Fruit fly (Drosophila melanogaster) whole organism, embryonic: ENCODE measurements around the gene CG45486.
A peak's percentile ranks its signal among the peaks of the same experiment; 100 is the strongest.

ENCODE experiments used
- Atf-2 ChIP-seq: fragments of 200-800 bp; sonication (Bioruptor generic); optimal IDR thresholded peaks from 2 replicates; lab custom pipeline; 2016; ENCODE audit warnings: missing biosample characterization, missing genetic modification characterization
- Atf6 ChIP-seq: fragments of 200-800 bp; sonication (Bioruptor generic); IDR thresholded peaks from 2 replicates; pipeline ENCODE4 v1.3.6; 2022; ENCODE audit warnings: missing biosample characterization, missing genetic modification characterization
- B-H2 ChIP-seq: fragments of 200-800 bp; sonication (Bioruptor generic); optimal IDR thresholded peaks from 2 replicates; lab custom pipeline; 2018; ENCODE audit warnings: missing biosample characterization, mild to moderate bottlenecking, missing genetic modification characterization
- CG10543 ChIP-seq: fragments of 200-800 bp; sonication (Bioruptor generic); optimal IDR thresholded peaks from 3 replicates; lab custom pipeline; 2017; ENCODE audit warnings: missing biosample characterization, mild to moderate bottlenecking, missing genetic modification characterization, moderate library complexity
- CG11085 ChIP-seq: fragments of 200-800 bp; sonication (Bioruptor generic); IDR thresholded peaks from 2 replicates; pipeline ENCODE4 v1.3.6; 2022; ENCODE audit warnings: missing biosample characterization, missing genetic modification characterization
- CG11456 ChIP-seq: fragments of 200-800 bp; sonication (Bioruptor generic); IDR thresholded peaks from 3 replicates; pipeline ENCODE4 v1.3.6; 2022; ENCODE audit warnings: missing biosample characterization, missing genetic modification characterization
- CG12219 ChIP-seq: fragments of 200-800 bp; sonication (Bioruptor generic); optimal IDR thresholded peaks from 3 replicates; lab custom pipeline; 2018; ENCODE audit warnings: missing biosample characterization, mild to moderate bottlenecking, missing genetic modification characterization
- CG14667 ChIP-seq: fragments of 200-800 bp; sonication (Bioruptor generic); IDR thresholded peaks from 2 replicates; pipeline ENCODE4 v1.3.6; 2022; ENCODE audit warnings: missing biosample characterization, missing genetic modification characterization
- CG15011 ChIP-seq: fragments of 200-800 bp; sonication (Bioruptor generic); optimal IDR thresholded peaks from 3 replicates; lab custom pipeline; 2018; ENCODE audit warnings: missing biosample characterization, mild to moderate bottlenecking, missing genetic modification characterization
- CG17802 ChIP-seq: fragments of 200-800 bp; sonication (Bioruptor generic); optimal IDR thresholded peaks from 2 replicates; lab custom pipeline; 2018; ENCODE audit warnings: missing biosample characterization, mild to moderate bottlenecking, missing genetic modification characterization, moderate library complexity
- CG18262 ChIP-seq: fragments of 200-800 bp; optimal IDR thresholded peaks from 3 replicates; lab custom pipeline; 2019; ENCODE audit warnings: missing biosample characterization, mild to moderate bottlenecking, missing genetic modification characterization, moderate library complexity
- CG1832 ChIP-seq: fragments of 200-800 bp; sonication (Bioruptor generic); optimal IDR thresholded peaks from 2 replicates; lab custom pipeline; 2017; ENCODE audit warnings: missing biosample characterization, mild to moderate bottlenecking, missing genetic modification characterization, inconsistent platforms
- CG18599 ChIP-seq: fragments of 200-800 bp; sonication (Bioruptor generic); optimal IDR thresholded peaks from 3 replicates; lab custom pipeline; 2017; ENCODE audit warnings: missing biosample characterization, missing genetic modification characterization, mild to moderate bottlenecking, moderate library complexity, missing genetic modification reagents
- CG2678 ChIP-seq: fragments of 200-800 bp; sonication (Bioruptor generic); optimal IDR thresholded peaks from 3 replicates; lab custom pipeline; 2019; ENCODE audit warnings: missing biosample characterization, mild to moderate bottlenecking, missing genetic modification characterization, moderate library complexity
- CG30020 ChIP-seq: fragments of 200-800 bp; optimal IDR thresholded peaks from 2 replicates; lab custom pipeline; 2019; ENCODE audit warnings: missing biosample characterization, mild to moderate bottlenecking, missing genetic modification characterization, moderate library complexity
- CG30431 ChIP-seq: fragments of 200-800 bp; sonication (Bioruptor generic); optimal IDR thresholded peaks from 2 replicates; lab custom pipeline; 2017; ENCODE audit warnings: missing biosample characterization, missing genetic modification characterization
- CG4820 ChIP-seq: fragments of 200-800 bp; sonication (Bioruptor generic); optimal IDR thresholded peaks from 3 replicates; lab custom pipeline; 2016; ENCODE audit warnings: missing biosample characterization, missing genetic modification characterization
- CG9609 ChIP-seq: fragments of 200-800 bp; sonication (Bioruptor generic); optimal IDR thresholded peaks from 3 replicates; lab custom pipeline; 2016; ENCODE audit warnings: missing biosample characterization, missing genetic modification characterization
- CG9797 ChIP-seq: fragments of 200-800 bp; sonication (Bioruptor generic); optimal IDR thresholded peaks from 3 replicates; lab custom pipeline; 2018; ENCODE audit warnings: missing biosample characterization, mild to moderate bottlenecking, missing genetic modification characterization
- Dad ChIP-seq: fragments of 200-800 bp; sonication (Bioruptor generic); optimal IDR thresholded peaks from 3 replicates; lab custom pipeline; 2016; ENCODE audit warnings: missing biosample characterization, missing genetic modification characterization
- Dref ChIP-seq: fragments of 200-800 bp; sonication (Bioruptor generic); IDR thresholded peaks from 2 replicates; pipeline ENCODE4 v1.3.6; 2022; ENCODE audit warnings: missing biosample characterization, missing genetic modification characterization
- E2f2 ChIP-seq: fragments of 200-800 bp; sonication (Bioruptor generic); IDR thresholded peaks from 2 replicates; pipeline ENCODE4 v1.3.6; 2022; ENCODE audit warnings: missing biosample characterization, missing genetic modification characterization
- Eip74EF ChIP-seq, 2 experiments: fragments of 200-800 bp in 1 of 2; fragments of >200 bp in 1 of 2; sonication (Bioruptor generic) in 1 of 2; optimal IDR thresholded peaks; 2 replicates each; lab custom pipeline; 2017 to 2019; ENCODE audit warnings: missing biosample characterization in 2 of 2, missing genetic modification characterization in 2 of 2, mild to moderate bottlenecking in 1 of 2, moderate library complexity in 1 of 2
- Gsc ChIP-seq: fragments of 200-800 bp; sonication (Bioruptor generic); IDR thresholded peaks from 2 replicates; pipeline ENCODE4 v1.3.6; 2022; ENCODE audit warnings: missing biosample characterization, missing genetic modification characterization
- HHEX ChIP-seq: fragments of 200-800 bp; sonication (Bioruptor generic); optimal IDR thresholded peaks from 3 replicates; lab custom pipeline; 2017; ENCODE audit warnings: missing biosample characterization, mild to moderate bottlenecking, missing genetic modification characterization, missing genetic modification reagents
- HLH4C ChIP-seq: fragments of 200-800 bp; sonication (Bioruptor generic); IDR thresholded peaks from 3 replicates; pipeline ENCODE4 v1.3.6; 2022; ENCODE audit warnings: missing biosample characterization, missing genetic modification characterization; ENCODE audit not compliant: partially characterized antibody
- Hey ChIP-seq: fragments of 200-800 bp; sonication (Bioruptor generic); optimal IDR thresholded peaks from 3 replicates; lab custom pipeline; 2018; ENCODE audit warnings: missing biosample characterization, mild to moderate bottlenecking, missing genetic modification characterization
- HmgD ChIP-seq: fragments of 200-800 bp; sonication (Bioruptor generic); optimal IDR thresholded peaks from 3 replicates; lab custom pipeline; 2016; ENCODE audit warnings: missing biosample characterization, missing genetic modification characterization
- Kr ChIP-seq: fragments of 200-800 bp; sonication (Bioruptor generic); optimal IDR thresholded peaks from 2 replicates; lab custom pipeline; 2017; ENCODE audit warnings: missing biosample characterization, mild to moderate bottlenecking, missing genetic modification characterization
- Mrtf ChIP-seq: fragments of 200-800 bp; sonication (Bioruptor generic); IDR thresholded peaks from 3 replicates; pipeline ENCODE4 v1.3.6; 2022; ENCODE audit warnings: missing biosample characterization, missing genetic modification characterization
- NK7.1 ChIP-seq: fragments of 200-800 bp; sonication (Bioruptor generic); optimal IDR thresholded peaks from 3 replicates; lab custom pipeline; 2016; ENCODE audit warnings: missing biosample characterization, missing genetic modification characterization
- Optix ChIP-seq: fragments of 200-800 bp; sonication (Bioruptor generic); IDR thresholded peaks from 3 replicates; pipeline ENCODE4 v1.3.6; 2022; ENCODE audit warnings: missing biosample characterization, missing genetic modification characterization
- PHDP ChIP-seq: fragments of 200-800 bp; sonication (Bioruptor generic); optimal IDR thresholded peaks from 3 replicates; lab custom pipeline; 2018; ENCODE audit warnings: missing biosample characterization, mild to moderate bottlenecking, missing genetic modification characterization, moderate library complexity
- Sox100B ChIP-seq: fragments of 200-800 bp; sonication (Bioruptor generic); optimal IDR thresholded peaks from 3 replicates; lab custom pipeline; 2018; ENCODE audit warnings: missing biosample characterization, mild to moderate bottlenecking, missing genetic modification characterization
- Xrp1 ChIP-seq: fragments of 200-800 bp; sonication (Bioruptor generic); IDR thresholded peaks from 2 replicates; pipeline ENCODE4 v1.3.6; 2022; ENCODE audit warnings: missing biosample characterization, missing genetic modification characterization
- eyg ChIP-seq: fragments of 200-800 bp; sonication (Bioruptor generic); optimal IDR thresholded peaks from 3 replicates; lab custom pipeline; 2016; ENCODE audit warnings: missing biosample characterization, missing genetic modification characterization
- fd102C ChIP-seq: fragments of 200-800 bp; sonication (Bioruptor generic); optimal IDR thresholded peaks from 2 replicates; lab custom pipeline; 2018; ENCODE audit warnings: missing biosample characterization, mild to moderate bottlenecking, missing genetic modification characterization, moderate library complexity
- gce ChIP-seq: fragments of 200-800 bp; sonication (Bioruptor generic); IDR thresholded peaks from 3 replicates; pipeline ENCODE4 v1.3.6; 2022; ENCODE audit warnings: missing biosample characterization, missing genetic modification characterization
- inv ChIP-seq: fragments of 200-800 bp; sonication (Bioruptor generic); IDR thresholded peaks from 2 replicates; pipeline ENCODE4 v1.3.6; 2022; ENCODE audit warnings: missing biosample characterization, missing genetic modification characterization; ENCODE audit not compliant: partially characterized antibody
- maf-S ChIP-seq: fragments of 200-800 bp; sonication (Bioruptor generic); optimal IDR thresholded peaks from 2 replicates; lab custom pipeline; 2016; ENCODE audit warnings: missing biosample characterization, missing genetic modification characterization
- pum ChIP-seq: fragments of 200-800 bp; sonication (Bioruptor generic); optimal IDR thresholded peaks from 2 replicates; lab custom pipeline; 2016; ENCODE audit warnings: missing biosample characterization, missing genetic modification characterization
- ranshi ChIP-seq: fragments of 200-800 bp; sonication (Bioruptor generic); IDR thresholded peaks from 2 replicates; pipeline ENCODE4 v1.3.6; 2022; ENCODE audit warnings: missing biosample characterization, missing genetic modification characterization
- tgo ChIP-seq: fragments of 200-800 bp; sonication (Bioruptor generic); IDR thresholded peaks from 3 replicates; pipeline ENCODE4 v1.3.6; 2022; ENCODE audit warnings: missing biosample characterization, missing genetic modification characterization
- trh ChIP-seq: fragments of 200-800 bp; sonication (Bioruptor generic); optimal IDR thresholded peaks from 2 replicates; lab custom pipeline; 2016; ENCODE audit warnings: missing biosample characterization, missing genetic modification characterization
- tup ChIP-seq: fragments of 200-800 bp; sonication (Bioruptor generic); optimal IDR thresholded peaks from 2 replicates; lab custom pipeline; 2016; ENCODE audit warnings: missing biosample characterization, mild to moderate bottlenecking, missing genetic modification characterization, moderate library complexity
- tx ChIP-seq: fragments of 200-800 bp; sonication (Bioruptor generic); optimal IDR thresholded peaks from 2 replicates; lab custom pipeline; 2016; ENCODE audit warnings: missing biosample characterization, missing genetic modification characterization
- vfl ChIP-seq: fragments of 200-800 bp; sonication (Bioruptor generic); optimal IDR thresholded peaks from 2 replicates; lab custom pipeline; 2016; ENCODE audit warnings: missing biosample characterization, missing genetic modification characterization
- yki ChIP-seq: fragments of >200 bp; optimal IDR thresholded peaks from 3 replicates; lab custom pipeline; 2018
- z ChIP-seq: fragments of 200-800 bp; sonication (Bioruptor generic); IDR thresholded peaks from 3 replicates; pipeline ENCODE4 v1.3.6; 2022; ENCODE audit warnings: missing biosample characterization, missing genetic modification characterization
- zen2 ChIP-seq: fragments of 200-800 bp; sonication (Bioruptor generic); IDR thresholded peaks from 3 replicates; pipeline ENCODE4 v1.3.6; 2022; ENCODE audit warnings: missing biosample characterization, missing genetic modification characterization; ENCODE audit not compliant: partially characterized antibody

The CG45486 gene

dm6 chrX:19889128-19889756 lies 20.7 kb downstream of the CG45486 start (continued):
- TF ChIP-seq inv (GFP tag; lab: Robert Waterston, UW) (no peak), CG30020 (tag; lab: Kevin White, UChicago) (peak; percentile 9), Kr (GFP tag; lab: Kevin White, UChicago) (peak; percentile 33), CG1832 (GFP tag; lab: Kevin White, UChicago) (peak; percentile 67), HLH4C (GFP tag; lab: Robert Waterston, UW) (no peak), Optix (GFP tag; lab: Robert Waterston, UW) (peak; percentile 79; the same call in 2 of the 3 replicates), Dref (GFP tag; lab: Robert Waterston, UW) (no peak), Gsc (GFP tag; lab: Robert Waterston, UW) (no peak; the same call in 1 of the 2 replicates), zen2 (GFP tag; lab: Robert Waterston, UW) (no peak), CG4820 (GFP tag; lab: Kevin White, UChicago) (peak; percentile 59), ranshi (GFP tag; lab: Robert Waterston, UW) (peak; percentile 83), fd102C (GFP tag; lab: Kevin White, UChicago) (peak; percentile 89), vfl (GFP tag; lab: Kevin White, UChicago) (peak; percentile 72), B-H2 (GFP tag; lab: Kevin White, UChicago) (peak; percentile 40), Eip74EF (GFP tag; optimal IDR thresholded peaks at IDR 0.05; lab: Kevin White, UChicago) (peak in 1 of 2 experiments; percentile 16), Atf6 (GFP tag; lab: Robert Waterston, UW) (peak; percentile 81), CG9609 (GFP tag; lab: Kevin White, UChicago) (peak; percentile 91), PHDP (tag; lab: Kevin White, UChicago) (peak; percentile 79), CG18599 (GFP tag; lab: Kevin White, UChicago) (peak; percentile 92), Dad (GFP tag; lab: Kevin White, UChicago) (peak; percentile 83), NK7.1 (GFP tag; lab: Kevin White, UChicago) (peak; percentile 69), CG18262 (tag; lab: Kevin White, UChicago) (peak; percentile 85), CG11456 (peak; percentile 87), HHEX (GFP tag; lab: Kevin White, UChicago) (peak; percentile 81), CG9797 (no peak), tgo (GFP tag; lab: Robert Waterston, UW) (peak; percentile 76), CG12219 (peak; percentile 79), E2f2 (GFP tag; lab: Robert Waterston, UW) (peak; percentile 53; the same call in 1 of the 2 replicates), CG14667 (GFP tag; lab: Robert Waterston, UW) (peak; percentile 59), Atf-2 (GFP tag; lab: Kevin White, UChicago) (peak; percentile 82), CG11085 (GFP tag; lab: Robert Waterston, UW) (peak; percentile 72), CG30431 (GFP tag; lab: Kevin White, UChicago) (peak; percentile 85), pum (peak; percentile 88), gce (GFP tag; lab: Robert Waterston, UW) (no peak; the same call in 2 of the 3 replicates), tx (GFP tag; lab: Kevin White, UChicago) (peak; percentile 83), CG17802 (tag; lab: Kevin White, UChicago) (peak; percentile 62), Hey (tag; lab: Kevin White, UChicago) (peak; percentile 44), CG15011 (GFP tag; lab: Kevin White, UChicago) (peak; percentile 58), Xrp1 (GFP tag; lab: Robert Waterston, UW) (peak; percentile 88), HmgD (peak; percentile 48), yki (no peak), trh (GFP tag; lab: Kevin White, UChicago) (peak; percentile 38), eyg (GFP tag; lab: Kevin White, UChicago) (peak; percentile 64), Mrtf (GFP tag; lab: Robert Waterston, UW) (peak; percentile 85), Sox100B (GFP tag; lab: Kevin White, UChicago) (peak; percentile 59), CG2678 (tag; lab: Kevin White, UChicago) (peak; percentile 87), z (GFP tag; lab: Robert Waterston, UW) (no peak), CG10543 (GFP tag; lab: Kevin White, UChicago) (peak; percentile 18), maf-S (peak; percentile 87), tup (GFP tag; lab: Kevin White, UChicago) (peak; percentile 71)
